Fruit fly (Drosophila melanogaster) whole organism, adult: ENCODE results near the gene CG43198.

Experiments used
- CG11617 ChIP-seq: fragments of 200-800 bp; sonication (Bioruptor generic); optimal IDR thresholded peaks from 2 replicates; lab custom pipeline; 2017; ENCODE audit warnings: mild to moderate bottlenecking, missing biosample characterization, missing genetic modification reagents, missing genetic modification characterization
- CG12768 ChIP-seq: fragments of 200-800 bp; sonication (Bioruptor generic); optimal IDR thresholded peaks from 2 replicates; lab custom pipeline; 2017; ENCODE audit warnings: missing biosample characterization, missing genetic modification characterization, mild to moderate bottlenecking, moderate library complexity, missing genetic modification reagents
- CG14711 ChIP-seq: fragments of 200-800 bp; sonication (Bioruptor generic); optimal IDR thresholded peaks from 2 replicates; lab custom pipeline; 2018; ENCODE audit warnings: missing biosample characterization, mild to moderate bottlenecking, missing genetic modification characterization, moderate library complexity
- CG1620 ChIP-seq: fragments of 200-800 bp; sonication (Bioruptor generic); optimal IDR thresholded peaks from 2 replicates; lab custom pipeline; 2016; ENCODE audit warnings: missing biosample characterization, missing genetic modification characterization
- CG33017 ChIP-seq: fragments of 200-800 bp; sonication (Bioruptor generic); optimal IDR thresholded peaks from 2 replicates; lab custom pipeline; 2018; ENCODE audit warnings: missing biosample characterization, mild to moderate bottlenecking, missing genetic modification characterization, moderate library complexity
- CG5204 ChIP-seq: fragments of 200-800 bp; sonication (Bioruptor generic); optimal IDR thresholded peaks from 2 replicates; lab custom pipeline; 2016; ENCODE audit warnings: missing biosample characterization, missing genetic modification characterization
- CG7045 ChIP-seq: fragments of 200-800 bp; sonication (Bioruptor generic); optimal IDR thresholded peaks from 2 replicates; lab custom pipeline; 2017; ENCODE audit warnings: missing biosample characterization, mild to moderate bottlenecking, missing genetic modification characterization
- CG7101 ChIP-seq: fragments of 200-800 bp; sonication (Bioruptor generic); optimal IDR thresholded peaks from 2 replicates; lab custom pipeline; 2018; ENCODE audit warnings: missing biosample characterization, mild to moderate bottlenecking, missing genetic modification characterization, moderate library complexity
- Clk ChIP-seq: fragments of 200-800 bp; sonication (Bioruptor generic); optimal IDR thresholded peaks from 2 replicates; lab custom pipeline; 2017; ENCODE audit warnings: missing biosample characterization, missing genetic modification characterization
- Crg-1 ChIP-seq: fragments of 200-800 bp; sonication (Bioruptor generic); optimal IDR thresholded peaks from 2 replicates; lab custom pipeline; 2016; ENCODE audit warnings: missing biosample characterization, missing genetic modification characterization
- Hr96 ChIP-seq: fragments of 200-800 bp; sonication (Bioruptor generic); optimal IDR thresholded peaks from 2 replicates; lab custom pipeline; 2016; ENCODE audit warnings: missing biosample characterization, missing genetic modification characterization
- Mnt ChIP-seq: fragments of 200-800 bp; sonication (Bioruptor generic); optimal IDR thresholded peaks from 2 replicates; lab custom pipeline; 2016; ENCODE audit warnings: missing biosample characterization, mild to moderate bottlenecking, missing genetic modification characterization
- bab1 ChIP-seq: fragments of 200-800 bp; sonication (Bioruptor generic); optimal IDR thresholded peaks from 3 replicates; lab custom pipeline; 2019; ENCODE audit warnings: missing biosample characterization, mild to moderate bottlenecking, missing genetic modification characterization, moderate library complexity
- cic ChIP-seq: fragments of 200-800 bp; sonication (Bioruptor generic); optimal IDR thresholded peaks from 2 replicates; lab custom pipeline; 2017; ENCODE audit warnings: missing biosample characterization, mild to moderate bottlenecking, missing genetic modification characterization, moderate library complexity
- cnc ChIP-seq, 2 experiments: fragments of >200 bp; optimal IDR thresholded peaks; 2 replicates each; lab custom pipeline; 2017
- kay ChIP-seq: fragments of 200-800 bp; sonication (Bioruptor generic); peaks from one replicate; lab custom pipeline; 2016; ENCODE audit warnings: missing biosample characterization, missing genetic modification characterization, borderline replicate concordance
- ovo ChIP-seq: fragments of 200-800 bp; sonication (Bioruptor generic); optimal IDR thresholded peaks from 2 replicates; lab custom pipeline; 2016; ENCODE audit warnings: missing biosample characterization, missing genetic modification characterization
- pad ChIP-seq: fragments of 200-800 bp; sonication (Bioruptor generic); optimal IDR thresholded peaks from 3 replicates; lab custom pipeline; 2017; ENCODE audit warnings: missing biosample characterization, missing genetic modification characterization, mild to moderate bottlenecking, moderate library complexity, missing genetic modification reagents
- tj ChIP-seq: fragments of 200-800 bp; sonication (Bioruptor generic); optimal IDR thresholded peaks from 3 replicates; lab custom pipeline; 2017; ENCODE audit warnings: missing biosample characterization, mild to moderate bottlenecking, missing genetic modification characterization, moderate library complexity
- toe ChIP-seq: fragments of 200-800 bp; sonication (Bioruptor generic); optimal IDR thresholded peaks from 2 replicates; lab custom pipeline; 2016; ENCODE audit warnings: missing biosample characterization, missing genetic modification characterization

The CG43198 gene

DNA sequence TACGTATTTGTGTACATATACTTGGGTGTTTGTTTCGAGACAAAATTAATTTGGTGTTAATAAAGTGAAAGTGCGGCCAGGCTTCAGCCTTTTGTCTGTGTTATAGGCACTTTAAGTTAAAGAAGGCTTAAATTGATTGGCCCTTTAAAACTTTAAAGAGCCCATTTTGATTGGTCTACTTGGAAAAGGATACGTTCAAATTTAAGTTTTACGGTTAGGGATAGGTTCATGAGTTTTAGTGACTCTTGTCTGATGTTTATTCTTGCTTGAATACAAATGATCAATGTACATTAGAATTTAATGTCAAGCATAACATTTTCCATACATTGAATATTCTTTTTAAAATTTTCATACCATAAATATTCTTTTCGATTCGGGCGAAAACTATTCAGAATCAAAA lies 46.2 kb downstream of the CG43198 start, which contains the start of gene CG32727:
CG32727 (plus strand) TSS at position 301 of the 400 bp plus-strand sequence.
- no peak for TF ChIP-seq bab1 (GFP tag; lab: Kevin White, UChicago)
- no peak for TF ChIP-seq toe
- no peak for TF ChIP-seq CG12768
- TF ChIP-seq cic = no peak
- TF ChIP-seq kay (GFP tag; lab: Kevin White, UChicago) = no peak
- no peak for TF ChIP-seq pad
- TF ChIP-seq CG14711 (tag; lab: Kevin White, UChicago) = no peak
- no peak for TF ChIP-seq CG5204 (GFP tag; lab: Kevin White, UChicago)

DNA sequence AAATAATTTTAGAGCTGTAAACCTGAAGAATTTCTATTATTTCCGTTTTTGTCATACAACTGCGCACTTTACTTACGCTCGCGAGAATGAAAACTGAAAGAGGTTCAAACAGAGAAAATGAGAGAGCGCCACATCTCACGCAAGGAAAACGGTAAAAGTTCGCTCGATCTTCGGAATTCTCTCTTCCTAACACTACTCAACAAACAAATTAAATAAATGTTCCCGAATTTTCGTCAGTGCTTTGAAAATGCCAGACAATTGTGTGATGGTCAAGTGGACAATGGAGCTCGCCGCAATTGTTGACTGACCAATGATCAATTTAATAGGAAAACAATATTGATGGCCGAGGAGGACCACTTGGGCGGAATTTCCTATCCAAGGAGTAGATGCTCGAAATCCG lies 47.4 kb downstream of the CG43198 start, which contains the start of gene CG1677:
CG1677 (minus strand) TSS at position 101 of the 400 bp plus-strand sequence.
- no peak for TF ChIP-seq pad
- TF ChIP-seq Hr96 (GFP tag; lab: Kevin White, UChicago) = no peak
- no peak for TF ChIP-seq CG12768
- TF ChIP-seq CG5204 (GFP tag; lab: Kevin White, UChicago) = no peak
- TF ChIP-seq toe = no peak
- no peak for TF ChIP-seq Crg-1 (GFP tag; lab: Kevin White, UChicago)
- no peak for TF ChIP-seq CG7045
- no peak for TF ChIP-seq Clk (GFP tag; lab: Kevin White, UChicago)
- TF ChIP-seq CG14711 (tag; lab: Kevin White, UChicago) = no peak
- no peak for TF ChIP-seq tj (GFP tag; lab: Kevin White, UChicago)
- no peak for TF ChIP-seq CG7101 (tag; lab: Kevin White, UChicago)
- TF ChIP-seq ovo (GFP tag; lab: Kevin White, UChicago) = no peak
- no peak for TF ChIP-seq bab1 (GFP tag; lab: Kevin White, UChicago)
- TF ChIP-seq Mnt (GFP tag; lab: Kevin White, UChicago) = no peak
- TF ChIP-seq cic = no peak
- TF ChIP-seq kay (GFP tag; lab: Kevin White, UChicago) = no peak

DNA sequence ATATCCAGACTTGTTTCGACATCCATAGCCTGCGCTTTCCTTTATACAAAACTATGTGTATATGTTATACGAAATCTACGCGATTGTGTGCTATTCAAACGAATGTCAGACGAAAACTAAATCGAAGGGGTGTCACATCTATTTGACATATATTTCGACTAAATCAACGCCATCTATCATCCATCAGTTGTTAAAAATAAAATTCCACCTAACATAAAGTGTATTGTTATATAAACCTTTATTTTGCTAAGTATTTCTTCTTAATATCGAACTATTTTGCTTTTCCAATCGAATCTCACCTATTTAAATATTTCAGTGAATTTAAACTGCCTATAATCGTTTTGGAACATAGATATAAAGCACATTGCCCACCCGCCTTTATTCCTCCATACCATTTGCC lies 50.1 kb downstream of the CG43198 start, which contains the start of gene CG15035:
CG15035 (minus strand) TSS at position 101 of the 400 bp plus-strand sequence.
- no peak for TF ChIP-seq bab1 (GFP tag; lab: Kevin White, UChicago)
- TF ChIP-seq CG1620 (GFP tag; lab: Kevin White, UChicago) = no peak
- TF ChIP-seq kay (GFP tag; lab: Kevin White, UChicago) = no peak
- no peak for TF ChIP-seq CG33017 (tag; lab: Kevin White, UChicago)
- TF ChIP-seq cic = no peak
- no peak for TF ChIP-seq cnc (optimal IDR thresholded peaks at IDR 0.05; lab: Kevin White, UChicago)
- no peak for TF ChIP-seq CG5204 (GFP tag; lab: Kevin White, UChicago)
- TF ChIP-seq pad = no peak
- TF ChIP-seq CG12768 = no peak
- TF ChIP-seq CG11617 (GFP tag; lab: Kevin White, UChicago) = no peak
- no peak for TF ChIP-seq CG14711 (tag; lab: Kevin White, UChicago)
- TF ChIP-seq ovo (GFP tag; lab: Kevin White, UChicago) = no peak
- TF ChIP-seq Crg-1 (GFP tag; lab: Kevin White, UChicago) = no peak
- no peak for TF ChIP-seq CG7101 (tag; lab: Kevin White, UChicago)
- no peak for TF ChIP-seq toe
- no peak for TF ChIP-seq Clk (GFP tag; lab: Kevin White, UChicago)
- TF ChIP-seq Mnt (GFP tag; lab: Kevin White, UChicago) = no peak
